Worm (Caenorhabditis elegans) whole organism, early embryonic: ENCODE results near the gene H20J04.1.

Experiments
- B0310.2 ChIP-seq: sonication (generic microtip); optimal IDR thresholded peaks from 2 replicates; lab custom pipeline; 2016; ENCODE audit warnings: mild to moderate bottlenecking, missing genetic modification characterization, missing compliant biosample characterization
- F13C5.2 ChIP-seq: sonication (generic microtip); optimal IDR thresholded peaks from 2 replicates; lab custom pipeline; 2017; ENCODE audit warnings: mild to moderate bottlenecking, missing genetic modification characterization, inconsistent platforms, missing compliant biosample characterization
- aly-1 ChIP-seq: sonication (generic microtip); optimal IDR thresholded peaks from 2 replicates; lab custom pipeline; 2016; ENCODE audit warnings: missing genetic modification characterization, missing compliant biosample characterization
- ama-1 ChIP-seq: fragments of 150-350 bp; optimal IDR thresholded peaks from 2 replicates; lab custom pipeline; 2014
- ceh-13 ChIP-seq: fragments of 200-800 bp; sonication (Bioruptor generic); optimal IDR thresholded peaks from 2 replicates; lab custom pipeline; 2018; ENCODE audit warnings: mild to moderate bottlenecking, missing genetic modification characterization, missing compliant biosample characterization
- ceh-36 ChIP-seq: sonication (generic microtip); optimal IDR thresholded peaks from 2 replicates; lab custom pipeline; 2016; ENCODE audit warnings: missing genetic modification characterization, inconsistent platforms, missing compliant biosample characterization
- hmbx-1 ChIP-seq: sonication (generic microtip); optimal IDR thresholded peaks from 2 replicates; lab custom pipeline; 2016; ENCODE audit warnings: mild to moderate bottlenecking, missing genetic modification characterization, missing compliant biosample characterization
- hmg-4 ChIP-seq: fragments of 200-800 bp; sonication (Bioruptor generic); optimal IDR thresholded peaks from 2 replicates; lab custom pipeline; 2018; ENCODE audit warnings: mild to moderate bottlenecking, missing genetic modification characterization, missing compliant biosample characterization
- pes-1 ChIP-seq: fragments of 200-800 bp; sonication (Bioruptor generic); IDR thresholded peaks from 2 replicates; pipeline ENCODE4 v1.3.6; 2022; ENCODE audit warnings: missing genetic modification reagents, missing genetic modification characterization, missing compliant biosample characterization
- scrt-1 ChIP-seq: fragments of 200-800 bp; sonication (Bioruptor generic); IDR thresholded peaks from 2 replicates; pipeline ENCODE4 v1.3.6; 2022; ENCODE audit warnings: missing genetic modification characterization, missing compliant biosample characterization
- sea-1 ChIP-seq: fragments of 200-800 bp; sonication (Bioruptor generic); conservative IDR thresholded peaks from 2 replicates; pipeline ENCODE4 v1.3.6; 2022; ENCODE audit warnings: missing genetic modification characterization, missing compliant biosample characterization
- tbx-11 ChIP-seq: fragments of 200-800 bp; sonication (Bioruptor generic); IDR thresholded peaks from 2 replicates; pipeline ENCODE4 v1.3.6; 2022; ENCODE audit warnings: missing genetic modification characterization, missing compliant biosample characterization
- tbx-37 ChIP-seq: fragments of 200-800 bp; sonication (Bioruptor generic); conservative IDR thresholded peaks from 2 replicates; pipeline ENCODE4 v1.3.6; 2022; ENCODE audit warnings: missing genetic modification reagents, missing genetic modification characterization, missing compliant biosample characterization
- tra-4 ChIP-seq: sonication (generic microtip); optimal IDR thresholded peaks from 2 replicates; lab custom pipeline; 2017; ENCODE audit warnings: missing genetic modification characterization, missing compliant biosample characterization

The H20J04.1 gene

ce11 chrII:4392526-4393057 is 37.2 kb downstream of the H20J04.1 start, which contains the start of gene mlt-7:
mlt-7 (plus strand) TSS chrII:4393007.
- TF ChIP-seq ama-1 (lab: Kevin White, UChicago) (no peak), tbx-37 (no peak), scrt-1 (GFP tag; lab: Robert Waterston, UW) (no peak), B0310.2 (tag; lab: Kevin White, UChicago) (no peak), F13C5.2 (tag; lab: Kevin White, UChicago) (no peak), aly-1 (tag; lab: Kevin White, UChicago) (no peak), ceh-36 (no peak)

- TF ChIP-seq B0310.2 (tag; lab: Kevin White, UChicago) = no peak
- TF ChIP-seq sea-1 = no peak
- no peak for TF ChIP-seq hmg-4 (GFP tag; lab: Kevin White, UChicago)
- TF ChIP-seq tbx-11 = no peak
- TF ChIP-seq hmbx-1 (tag; lab: Kevin White, UChicago) = no peak
- TF ChIP-seq tbx-37 = no peak
- TF ChIP-seq ama-1 (lab: Kevin White, UChicago) = no peak
- TF ChIP-seq ceh-13 (GFP tag; lab: Kevin White, UChicago) = no peak
- TF ChIP-seq scrt-1 (GFP tag; lab: Robert Waterston, UW) = no peak
- no peak for TF ChIP-seq tra-4
- no peak for TF ChIP-seq pes-1 (GFP tag; lab: Robert Waterston, UW)
These were observed 39.0 kb downstream of the H20J04.1 start for ce11 chrII:4394438-4394837.

- TF ChIP-seq sea-1 = no peak
These were observed 49.9 kb downstream of the H20J04.1 start, which contains the start of gene ZK430.5 for ce11 chrII:4405358-4405757. ZK430.5 (plus strand) TSS chrII:4405658.
